Worm (Caenorhabditis elegans) whole organism, L1 larva: ENCODE data around the gene lgg-3.

Source experiments
- C04F5.9 ChIP-seq: sonication (generic microtip); optimal IDR thresholded peaks from 2 replicates; lab custom pipeline; 2016; ENCODE audit warnings: missing genetic modification characterization, missing compliant biosample characterization
- aha-1 ChIP-seq: fragments of 150-350 bp; optimal IDR thresholded peaks from 2 replicates; lab custom pipeline; 2014; ENCODE audit warnings: missing biosample characterization, missing genetic modification characterization
- alr-1 ChIP-seq: fragments of 200-800 bp; sonication (Bioruptor generic); optimal IDR thresholded peaks from 2 replicates; lab custom pipeline; 2018; ENCODE audit warnings: borderline replicate concordance, mild to moderate bottlenecking, missing genetic modification characterization, missing compliant biosample characterization
- aly-2 ChIP-seq: fragments of 150-350 bp; optimal IDR thresholded peaks from 2 replicates; lab custom pipeline; 2014; ENCODE audit warnings: missing biosample characterization, missing genetic modification characterization
- ceh-63 ChIP-seq: fragments of 200-800 bp; sonication (Bioruptor generic); optimal IDR thresholded peaks from 2 replicates; lab custom pipeline; 2018; ENCODE audit warnings: mild to moderate bottlenecking, missing genetic modification characterization, missing compliant biosample characterization
- ceh-8 ChIP-seq: fragments of 200-800 bp; sonication (Bioruptor generic); optimal IDR thresholded peaks from 2 replicates; lab custom pipeline; 2018; ENCODE audit warnings: mild to moderate bottlenecking, missing genetic modification characterization, moderate library complexity, missing compliant biosample characterization
- ceh-82 ChIP-seq, 3 experiments: fragments of 150-350 bp in 1 of 3; sonication (generic microtip) in 2 of 3; optimal IDR thresholded peaks; 2 replicates each; lab custom pipeline; 2014 to 2017; ENCODE audit warnings: missing biosample characterization in 3 of 3, missing genetic modification characterization in 3 of 3
- ceh-88 ChIP-seq: fragments of 200-800 bp; sonication (Bioruptor generic); IDR thresholded peaks from 2 replicates; pipeline ENCODE4 v1.3.6; 2022; ENCODE audit warnings: missing genetic modification characterization, missing compliant biosample characterization
- ces-1 ChIP-seq: fragments of 150-350 bp; optimal IDR thresholded peaks from 2 replicates; lab custom pipeline; 2014; ENCODE audit warnings: missing biosample characterization, missing genetic modification reagents, missing genetic modification characterization
- dsc-1 ChIP-seq: sonication (generic microtip); optimal IDR thresholded peaks from 2 replicates; lab custom pipeline; 2016; ENCODE audit warnings: mild to moderate bottlenecking, missing genetic modification characterization, missing compliant biosample characterization
- efl-1 ChIP-seq, 4 experiments: fragments of 150-350 bp; optimal IDR thresholded peaks in 3 of 4; peaks in 1 of 4; 1 replicate in 1 of 4; 2 replicates in 3 of 4; lab custom pipeline; 2014; ENCODE audit warnings: missing biosample characterization in 2 of 4, missing genetic modification characterization in 2 of 4, missing genetic modification reagents in 2 of 4
- efl-3 ChIP-seq: fragments of 200-800 bp; sonication (Bioruptor generic); optimal IDR thresholded peaks from 2 replicates; lab custom pipeline; 2018; ENCODE audit warnings: mild to moderate bottlenecking, missing genetic modification characterization, missing compliant biosample characterization
- elt-2 ChIP-seq: sonication (generic microtip); optimal IDR thresholded peaks from 2 replicates; lab custom pipeline; 2016; ENCODE audit warnings: missing genetic modification characterization, mild to moderate bottlenecking, inconsistent platforms, missing compliant biosample characterization, missing genetic modification reagents
- elt-3 ChIP-seq, 6 experiments: fragments of 150-350 bp in 1 of 6; sonication (generic microtip); optimal IDR thresholded peaks; 2 replicates each; lab custom pipeline; 2017 to 2018; ENCODE audit warnings: missing biosample characterization in 6 of 6, missing genetic modification characterization in 6 of 6, inconsistent platforms in 1 of 6
- fkh-10 ChIP-seq: sonication (generic microtip); optimal IDR thresholded peaks from 2 replicates; lab custom pipeline; 2017; ENCODE audit warnings: missing biosample characterization, missing genetic modification reagents, missing genetic modification characterization
- fos-1 ChIP-seq: fragments of 150-350 bp; optimal IDR thresholded peaks from 2 replicates; lab custom pipeline; 2014; ENCODE audit warnings: missing biosample characterization, missing genetic modification characterization
- hlh-4 ChIP-seq: sonication (generic microtip); optimal IDR thresholded peaks from 2 replicates; lab custom pipeline; 2016; ENCODE audit warnings: mild to moderate bottlenecking, missing genetic modification characterization, missing compliant biosample characterization
- irx-1 ChIP-seq: sonication (generic microtip); optimal IDR thresholded peaks from 2 replicates; lab custom pipeline; 2016; ENCODE audit warnings: missing genetic modification characterization, missing compliant biosample characterization
- jun-1 ChIP-seq: fragments of 150-350 bp; optimal IDR thresholded peaks from 2 replicates; lab custom pipeline; 2014; ENCODE audit warnings: missing biosample characterization, missing genetic modification reagents, missing genetic modification characterization
- lin-35 ChIP-seq, 2 experiments: fragments of 150-350 bp; optimal IDR thresholded peaks; 2 replicates each; lab custom pipeline; 2014; ENCODE audit warnings: missing biosample characterization in 2 of 2, missing genetic modification characterization in 2 of 2, missing genetic modification reagents in 2 of 2
- lir-3 ChIP-seq: sonication (generic microtip); optimal IDR thresholded peaks from 2 replicates; lab custom pipeline; 2016; ENCODE audit warnings: mild to moderate bottlenecking, missing genetic modification characterization, moderate library complexity, missing compliant biosample characterization; ENCODE audit not compliant: poor library complexity
- lsy-2 ChIP-seq, 2 experiments: fragments of 150-350 bp; optimal IDR thresholded peaks; 2 replicates each; lab custom pipeline; 2014; ENCODE audit warnings: missing biosample characterization in 2 of 2, missing genetic modification characterization in 2 of 2
- mdl-1 ChIP-seq, 2 experiments: fragments of 150-350 bp; optimal IDR thresholded peaks; 2 replicates each; lab custom pipeline; 2014 to 2017; ENCODE audit warnings: missing biosample characterization in 2 of 2, missing genetic modification characterization in 2 of 2, inconsistent platforms in 1 of 2
- mep-1 ChIP-seq: fragments of 150-350 bp; optimal IDR thresholded peaks from 2 replicates; lab custom pipeline; 2014; ENCODE audit warnings: missing biosample characterization, missing genetic modification characterization
- nhr-19 ChIP-seq: fragments of 200-800 bp; sonication (Bioruptor generic); conservative IDR thresholded peaks from 2 replicates; pipeline ENCODE4 v1.3.6; 2022; ENCODE audit warnings: missing genetic modification characterization, missing compliant biosample characterization
- nhr-237 ChIP-seq: fragments of 150-350 bp; optimal IDR thresholded peaks from 2 replicates; lab custom pipeline; 2014; ENCODE audit warnings: missing biosample characterization, missing genetic modification characterization
- nhr-47 ChIP-seq: sonication (generic microtip); optimal IDR thresholded peaks from 2 replicates; lab custom pipeline; 2016; ENCODE audit warnings: mild to moderate bottlenecking, missing genetic modification characterization, moderate library complexity, missing compliant biosample characterization
- nhr-71 ChIP-seq: sonication (generic microtip); optimal IDR thresholded peaks from 2 replicates; lab custom pipeline; 2016; ENCODE audit warnings: mild to moderate bottlenecking, missing genetic modification characterization, moderate library complexity, missing compliant biosample characterization
- nhr-77 ChIP-seq: fragments of 150-350 bp; optimal IDR thresholded peaks from 2 replicates; lab custom pipeline; 2014; ENCODE audit warnings: missing biosample characterization, missing genetic modification characterization
- nhr-84 ChIP-seq: sonication (generic microtip); optimal IDR thresholded peaks from 2 replicates; lab custom pipeline; 2017; ENCODE audit warnings: missing biosample characterization, missing genetic modification characterization
- pag-3 ChIP-seq: sonication (generic microtip); optimal IDR thresholded peaks from 2 replicates; lab custom pipeline; 2017; ENCODE audit warnings: missing genetic modification characterization, mild to moderate bottlenecking, missing compliant biosample characterization, antibody characterized with exemption, borderline replicate concordance; ENCODE audit not compliant: insufficient read depth
- pax-3 ChIP-seq: fragments of 200-800 bp; sonication (Bioruptor generic); optimal IDR thresholded peaks from 2 replicates; lab custom pipeline; 2018; ENCODE audit warnings: mild to moderate bottlenecking, missing genetic modification characterization, moderate library complexity, missing compliant biosample characterization
- rnt-1 ChIP-seq: sonication (generic microtip); optimal IDR thresholded peaks from 2 replicates; lab custom pipeline; 2016; ENCODE audit warnings: mild to moderate bottlenecking, missing genetic modification characterization, moderate library complexity, missing compliant biosample characterization
- snpc-4 ChIP-seq: fragments of 150-350 bp; optimal IDR thresholded peaks from 2 replicates; lab custom pipeline; 2014; ENCODE audit warnings: missing biosample characterization, missing genetic modification characterization
- snu-23 ChIP-seq: sonication (generic microtip); optimal IDR thresholded peaks from 2 replicates; lab custom pipeline; 2016; ENCODE audit warnings: missing genetic modification characterization, missing compliant biosample characterization
- swsn-7 ChIP-seq: sonication (generic microtip); optimal IDR thresholded peaks from 2 replicates; lab custom pipeline; 2016; ENCODE audit warnings: missing genetic modification characterization, missing compliant biosample characterization
- tbx-2 ChIP-seq: sonication (generic microtip); optimal IDR thresholded peaks from 2 replicates; lab custom pipeline; 2016; ENCODE audit warnings: missing genetic modification characterization, missing compliant biosample characterization
- tlp-1 ChIP-seq: fragments of 150-350 bp; optimal IDR thresholded peaks from 2 replicates; lab custom pipeline; 2014; ENCODE audit warnings: missing biosample characterization, missing genetic modification characterization
- unc-62 ChIP-seq: fragments of 150-350 bp; optimal IDR thresholded peaks from 2 replicates; lab custom pipeline; 2014; ENCODE audit warnings: missing biosample characterization, missing genetic modification reagents, missing genetic modification characterization
- vab-15 ChIP-seq: sonication (generic microtip); optimal IDR thresholded peaks from 2 replicates; lab custom pipeline; 2017; ENCODE audit warnings: missing genotype, mild to moderate bottlenecking, missing genetic modification characterization, missing compliant biosample characterization
- zag-1 ChIP-seq: fragments of 150-350 bp; optimal IDR thresholded peaks from 2 replicates; lab custom pipeline; 2014; ENCODE audit warnings: missing biosample characterization, missing genetic modification characterization
- ztf-4 ChIP-seq: fragments of 150-350 bp; optimal IDR thresholded peaks from 2 replicates; lab custom pipeline; 2014; ENCODE audit warnings: missing biosample characterization, missing genetic modification characterization

The lgg-3 gene

ce11 chrIII:5697963-5698730, at the start of gene lgg-3, which contains the start of gene rgs-5 (continued):
- peak; percentile 50 to 70 for TF ChIP-seq efl-1 (optimal IDR thresholded peaks at IDR 0.05; lab: Kevin White, UChicago)
- peak; percentile 47 to 93 for TF ChIP-seq efl-1 (GFP tag; optimal IDR thresholded peaks at IDR 0.05 in 1 of 2; lab: Kevin White, UChicago)
- TF ChIP-seq efl-3 (GFP tag; lab: Kevin White, UChicago): no peak
- TF ChIP-seq rnt-1 (tag; lab: Kevin White, UChicago): peak; percentile 34
- TF ChIP-seq alr-1 (tag; lab: Kevin White, UChicago): no peak
- no peak for TF ChIP-seq unc-62 (GFP tag; lab: Kevin White, UChicago)
- no peak for TF ChIP-seq pax-3
- TF ChIP-seq mdl-1 (tag; optimal IDR thresholded peaks at IDR 0.05; lab: Kevin White, UChicago): peak in 1 of 2 experiments; percentile 8
- TF ChIP-seq zag-1 (tag; lab: Kevin White, UChicago): no peak
- TF ChIP-seq nhr-19 (GFP tag; lab: Robert Waterston, UW): no peak
- no peak for TF ChIP-seq fos-1 (tag; lab: Kevin White, UChicago)
- peak; percentile 10 to 70 for TF ChIP-seq lin-35 (GFP tag; optimal IDR thresholded peaks at IDR 0.05; lab: Kevin White, UChicago)
- TF ChIP-seq nhr-71 (tag; lab: Kevin White, UChicago): peak; percentile 46
- TF ChIP-seq pag-3 (tag; lab: Kevin White, UChicago): no peak
- TF ChIP-seq nhr-237 (tag; lab: Kevin White, UChicago): no peak
- no peak for TF ChIP-seq jun-1 (tag; lab: Kevin White, UChicago)
- no peak for TF ChIP-seq fkh-10 (GFP tag; lab: Kevin White, UChicago)
- peak in 1 of 3 experiments; percentile 34 for TF ChIP-seq ceh-82 (tag; optimal IDR thresholded peaks at IDR 0.05; lab: Kevin White, UChicago)
- no peak for TF ChIP-seq lir-3
- no peak for TF ChIP-seq vab-15 (tag; lab: Kevin White, UChicago)
- no peak for TF ChIP-seq tbx-2 (tag; lab: Kevin White, UChicago)
- TF ChIP-seq aha-1 (tag; lab: Kevin White, UChicago): no peak
- no peak for TF ChIP-seq swsn-7 (tag; lab: Kevin White, UChicago)
- peak; percentile 15 for TF ChIP-seq mep-1
- TF ChIP-seq elt-3 (tag; optimal IDR thresholded peaks at IDR 0.05; lab: Kevin White, UChicago): peak in 1 of 6 experiments; percentile 28
- TF ChIP-seq ces-1: no peak
- no peak for TF ChIP-seq hlh-4
- TF ChIP-seq C04F5.9 (tag; lab: Kevin White, UChicago): no peak
- no peak for TF ChIP-seq ceh-63 (GFP tag; lab: Kevin White, UChicago)
- TF ChIP-seq snpc-4 (tag; lab: Kevin White, UChicago): no peak
- peak; percentile 30 for TF ChIP-seq snu-23 (GFP tag; lab: Kevin White, UChicago)
- no peak for TF ChIP-seq nhr-47 (tag; lab: Kevin White, UChicago)
- TF ChIP-seq, all 84 proteins: peak for 17

- TF ChIP-seq elt-2 (tag; lab: Kevin White, UChicago) (no peak), fkh-10 (GFP tag; lab: Kevin White, UChicago) (no peak), ceh-88 (GFP tag; lab: Robert Waterston, UW) (no peak), aly-2 (tag; lab: Kevin White, UChicago) (no peak), nhr-77 (tag; lab: Kevin White, UChicago) (no peak), ceh-8 (no peak), dsc-1 (tag; lab: Kevin White, UChicago) (no peak), lsy-2 (tag; optimal IDR thresholded peaks at IDR 0.05; lab: Kevin White, UChicago) (no peak), nhr-84 (no peak), irx-1 (tag; lab: Kevin White, UChicago) (no peak), C04F5.9 (tag; lab: Kevin White, UChicago) (no peak), tlp-1 (tag; lab: Kevin White, UChicago) (no peak), snpc-4 (tag; lab: Kevin White, UChicago) (no peak), ztf-4 (no peak), alr-1 (tag; lab: Kevin White, UChicago) (no peak)
These were observed 49.4 kb upstream of the lgg-3 start, which contains the start of gene B0244.4 for ce11 chrIII:5747185-5747584. Gene B0244.4 (plus strand): TSS chrIII:5747485.
